Fruit fly (Drosophila melanogaster) whole organism, embryonic: ENCODE results near the gene CG31211.
A peak's percentile ranks its signal among the peaks of the same experiment; 100 is the strongest.

Source experiments
- Bteb2 ChIP-seq: fragments of 200-800 bp; sonication (Bioruptor generic); optimal IDR thresholded peaks from 2 replicates; lab custom pipeline; 2016; ENCODE audit warnings: missing biosample characterization, missing genetic modification characterization
- CG10565 ChIP-seq: fragments of 200-800 bp; sonication (Bioruptor generic); optimal IDR thresholded peaks from 3 replicates; lab custom pipeline; 2016; ENCODE audit warnings: missing biosample characterization, mild to moderate bottlenecking, missing genetic modification characterization
- CG12659 ChIP-seq: fragments of 200-800 bp; sonication (Bioruptor generic); optimal IDR thresholded peaks from 3 replicates; lab custom pipeline; 2017; ENCODE audit warnings: mild to moderate bottlenecking, missing biosample characterization, missing genetic modification reagents, missing genetic modification characterization
- CG14667 ChIP-seq: fragments of 200-800 bp; sonication (Bioruptor generic); IDR thresholded peaks from 2 replicates; pipeline ENCODE4 v1.3.6; 2022; ENCODE audit warnings: missing biosample characterization, missing genetic modification characterization
- CG14860 ChIP-seq: fragments of 200-800 bp; sonication (Bioruptor generic); IDR thresholded peaks from 3 replicates; pipeline ENCODE4 v1.3.6; 2022; ENCODE audit warnings: missing biosample characterization, missing genetic modification characterization; ENCODE audit not compliant: partially characterized antibody
- CG15269 ChIP-seq: fragments of 200-800 bp; sonication (Bioruptor generic); optimal IDR thresholded peaks from 2 replicates; lab custom pipeline; 2018; ENCODE audit warnings: missing biosample characterization, mild to moderate bottlenecking, missing genetic modification characterization, moderate library complexity
- CG15696 ChIP-seq: fragments of 200-800 bp; sonication (Bioruptor generic); optimal IDR thresholded peaks from 2 replicates; lab custom pipeline; 2019; ENCODE audit warnings: missing biosample characterization, mild to moderate bottlenecking, missing genetic modification characterization, moderate library complexity
- CG17612 ChIP-seq: fragments of 200-800 bp; sonication (Bioruptor generic); IDR thresholded peaks from 2 replicates; pipeline ENCODE4 v1.3.6; 2022; ENCODE audit warnings: missing biosample characterization, missing genetic modification characterization
- CG18619 ChIP-seq: fragments of 200-800 bp; sonication (Bioruptor generic); optimal IDR thresholded peaks from 3 replicates; lab custom pipeline; 2017; ENCODE audit warnings: missing biosample characterization, mild to moderate bottlenecking, missing genetic modification characterization
- CG34376 ChIP-seq: fragments of 200-800 bp; sonication (Bioruptor generic); optimal IDR thresholded peaks from 2 replicates; lab custom pipeline; 2018; ENCODE audit warnings: missing biosample characterization, mild to moderate bottlenecking, missing genetic modification characterization
- CG3838 ChIP-seq: fragments of 200-800 bp; sonication (Bioruptor generic); optimal IDR thresholded peaks from 3 replicates; lab custom pipeline; 2016; ENCODE audit warnings: missing biosample characterization, missing genetic modification characterization
- CG4404 ChIP-seq: fragments of 200-800 bp; sonication (Bioruptor generic); IDR thresholded peaks from 2 replicates; pipeline ENCODE4 v1.3.6; 2022; ENCODE audit warnings: missing biosample characterization, missing genetic modification characterization
- CG7357 ChIP-seq: fragments of 200-800 bp; sonication (Bioruptor generic); IDR thresholded peaks from 3 replicates; pipeline ENCODE4 v1.3.6; 2022; ENCODE audit warnings: missing biosample characterization, missing genetic modification characterization
- CG7839 ChIP-seq: fragments of 200-800 bp; sonication (Bioruptor generic); optimal IDR thresholded peaks from 3 replicates; lab custom pipeline; 2018; ENCODE audit warnings: missing biosample characterization, mild to moderate bottlenecking, missing genetic modification characterization, moderate library complexity
- CG9437 ChIP-seq: fragments of 200-800 bp; sonication (Bioruptor generic); optimal IDR thresholded peaks from 2 replicates; lab custom pipeline; 2018; ENCODE audit warnings: missing biosample characterization, mild to moderate bottlenecking, missing genetic modification characterization
- CkIIα-i1 ChIP-seq: fragments of 200-800 bp; sonication (Bioruptor generic); IDR thresholded peaks from 2 replicates; pipeline ENCODE4 v1.3.6; 2022; ENCODE audit warnings: missing biosample characterization, missing genetic modification characterization
- Dek ChIP-seq: fragments of 200-800 bp; sonication (Bioruptor generic); optimal IDR thresholded peaks from 3 replicates; lab custom pipeline; 2019; ENCODE audit warnings: missing biosample characterization, mild to moderate bottlenecking, missing genetic modification characterization, moderate library complexity
- Dip3 ChIP-seq: fragments of 200-800 bp; sonication (Bioruptor generic); optimal IDR thresholded peaks from 3 replicates; lab custom pipeline; 2016; ENCODE audit warnings: missing biosample characterization, missing genetic modification characterization
- Doc3 ChIP-seq: fragments of 200-800 bp; sonication (Bioruptor generic); IDR thresholded peaks from 3 replicates; pipeline ENCODE4 v1.3.6; 2022; ENCODE audit warnings: missing biosample characterization, missing genetic modification characterization; ENCODE audit not compliant: partially characterized antibody
- Dref ChIP-seq: fragments of 200-800 bp; sonication (Bioruptor generic); IDR thresholded peaks from 2 replicates; pipeline ENCODE4 v1.3.6; 2022; ENCODE audit warnings: missing biosample characterization, missing genetic modification characterization
- Ets97D ChIP-seq: fragments of 200-800 bp; sonication (Bioruptor generic); optimal IDR thresholded peaks from 3 replicates; lab custom pipeline; 2016; ENCODE audit warnings: missing biosample characterization, missing genetic modification characterization
- HHEX ChIP-seq: fragments of 200-800 bp; sonication (Bioruptor generic); optimal IDR thresholded peaks from 3 replicates; lab custom pipeline; 2017; ENCODE audit warnings: missing biosample characterization, mild to moderate bottlenecking, missing genetic modification characterization, missing genetic modification reagents
- NC2α ChIP-seq: fragments of 200-800 bp; sonication (Bioruptor generic); optimal IDR thresholded peaks from 2 replicates; lab custom pipeline; 2016; ENCODE audit warnings: missing biosample characterization, missing genetic modification characterization
- Oaz ChIP-seq: fragments of 200-800 bp; sonication (Bioruptor generic); IDR thresholded peaks from 2 replicates; pipeline ENCODE4 v1.3.6; 2022; ENCODE audit warnings: missing biosample characterization, missing genetic modification characterization
- Ravus ChIP-seq: fragments of 200-800 bp; sonication (Bioruptor generic); IDR thresholded peaks from 2 replicates; pipeline ENCODE4 v1.3.6; 2022; ENCODE audit warnings: missing biosample characterization, missing genetic modification characterization
- Side ChIP-seq: fragments of 200-800 bp; sonication (Bioruptor generic); optimal IDR thresholded peaks from 2 replicates; lab custom pipeline; 2016; ENCODE audit warnings: missing biosample characterization, missing genetic modification characterization
- Sin3A ChIP-seq: fragments of >200 bp; optimal IDR thresholded peaks from 2 replicates; lab custom pipeline; 2018
- Ssrp ChIP-seq: fragments of 200-800 bp; sonication (Bioruptor generic); optimal IDR thresholded peaks from 2 replicates; lab custom pipeline; 2018; ENCODE audit warnings: missing biosample characterization, mild to moderate bottlenecking, missing genetic modification characterization, moderate library complexity
- Trl ChIP-seq, 3 experiments: fragments of >200 bp in 2 of 3; fragments of 200-800 bp in 1 of 3; sonication (Bioruptor generic) in 1 of 3; optimal IDR thresholded peaks; 2 replicates in 1 of 3; 3 replicates in 2 of 3; lab custom pipeline; 2016 to 2017; ENCODE audit warnings: missing biosample characterization in 1 of 3, missing genetic modification characterization in 1 of 3
- Vsx1 ChIP-seq: fragments of 200-800 bp; sonication (Bioruptor generic); optimal IDR thresholded peaks from 2 replicates; lab custom pipeline; 2017; ENCODE audit warnings: missing biosample characterization, mild to moderate bottlenecking, missing genetic modification characterization, missing genetic modification reagents
- bbx ChIP-seq: fragments of 200-800 bp; sonication (Bioruptor generic); IDR thresholded peaks from 2 replicates; pipeline ENCODE4 v1.3.6; 2022; ENCODE audit warnings: missing biosample characterization, missing genetic modification characterization; ENCODE audit not compliant: partially characterized antibody
- cas ChIP-seq: fragments of 200-800 bp; sonication (Bioruptor generic); IDR thresholded peaks from 2 replicates; pipeline ENCODE4 v1.3.6; 2022; ENCODE audit warnings: missing biosample characterization, missing genetic modification characterization
- dimm ChIP-seq: fragments of 200-800 bp; sonication (Bioruptor generic); IDR thresholded peaks from 2 replicates; pipeline ENCODE4 v1.3.6; 2022; ENCODE audit warnings: missing biosample characterization, missing genetic modification characterization
- dpn ChIP-seq, 2 experiments: fragments of 200-800 bp; sonication (Bioruptor generic); optimal IDR thresholded peaks; 3 replicates each; lab custom pipeline; 2016; ENCODE audit warnings: missing biosample characterization in 2 of 2, missing genetic modification characterization in 2 of 2
- emc ChIP-seq: fragments of 200-800 bp; sonication (Bioruptor generic); optimal IDR thresholded peaks from 2 replicates; lab custom pipeline; 2016; ENCODE audit warnings: missing biosample characterization, missing genetic modification characterization
- en ChIP-seq: fragments of 200-800 bp; sonication (Bioruptor generic); optimal IDR thresholded peaks from 2 replicates; lab custom pipeline; 2016; ENCODE audit warnings: missing biosample characterization, missing genetic modification characterization
- ewg ChIP-seq: fragments of 200-800 bp; sonication (Bioruptor generic); optimal IDR thresholded peaks from 3 replicates; lab custom pipeline; 2017; ENCODE audit warnings: mild to moderate bottlenecking, missing biosample characterization, missing genetic modification reagents, missing genetic modification characterization
- ham ChIP-seq: fragments of 200-800 bp; sonication (Bioruptor generic); IDR thresholded peaks from 2 replicates; pipeline ENCODE4 v1.3.6; 2022; ENCODE audit warnings: missing biosample characterization, missing genetic modification characterization
- her ChIP-seq: fragments of 200-800 bp; sonication (Bioruptor generic); optimal IDR thresholded peaks from 2 replicates; lab custom pipeline; 2016; ENCODE audit warnings: missing biosample characterization, missing genetic modification characterization
- kah ChIP-seq: fragments of 200-800 bp; sonication (Bioruptor generic); optimal IDR thresholded peaks from 2 replicates; lab custom pipeline; 2018; ENCODE audit warnings: missing biosample characterization, mild to moderate bottlenecking, missing genetic modification characterization
- lola ChIP-seq, 3 experiments: fragments of >200 bp in 2 of 3; fragments of 200-800 bp in 1 of 3; sonication (Bioruptor generic) in 1 of 3; optimal IDR thresholded peaks; 2 replicates each; lab custom pipeline; 2017 to 2019; ENCODE audit warnings: missing biosample characterization in 3 of 3, missing genetic modification characterization in 3 of 3, mild to moderate bottlenecking in 1 of 3, moderate library complexity in 1 of 3
- pan ChIP-seq, 4 experiments: fragments of >200 bp in 3 of 4; fragments of 200-800 bp in 1 of 4; sonication (Bioruptor generic) in 1 of 4; optimal IDR thresholded peaks in 3 of 4; IDR thresholded peaks in 1 of 4; 2 replicates each; pipeline versions ENCODE4 v1.3.6 to Lab custom; 2017 to 2022; ENCODE audit warnings: missing biosample characterization in 2 of 4, missing genetic modification characterization in 2 of 4, mixed read lengths in 1 of 4
- psq ChIP-seq: fragments of 200-800 bp; sonication (Bioruptor generic); optimal IDR thresholded peaks from 2 replicates; lab custom pipeline; 2017; ENCODE audit warnings: missing biosample characterization, missing genetic modification characterization
- row ChIP-seq: fragments of 200-800 bp; sonication (Bioruptor generic); IDR thresholded peaks from 3 replicates; pipeline ENCODE4 v1.3.6; 2022; ENCODE audit warnings: missing biosample characterization, missing genetic modification characterization
- scrt ChIP-seq: fragments of 200-800 bp; sonication (Bioruptor generic); optimal IDR thresholded peaks from 2 replicates; lab custom pipeline; 2018; ENCODE audit warnings: missing biosample characterization, mild to moderate bottlenecking, missing genetic modification characterization, moderate library complexity
- sr ChIP-seq: fragments of 200-800 bp; sonication (Bioruptor generic); IDR thresholded peaks from 3 replicates; pipeline ENCODE4 v1.3.6; 2022; ENCODE audit warnings: missing biosample characterization, missing genetic modification characterization
- tll ChIP-seq, 2 experiments: fragments of 200-800 bp in 1 of 2; fragments of >200 bp in 1 of 2; sonication (Bioruptor generic) in 1 of 2; optimal IDR thresholded peaks; 2 replicates each; lab custom pipeline; 2017 to 2019; ENCODE audit warnings: missing biosample characterization in 2 of 2, missing genetic modification characterization in 2 of 2, mild to moderate bottlenecking in 1 of 2, moderate library complexity in 1 of 2
- vfl ChIP-seq: fragments of 200-800 bp; sonication (Bioruptor generic); optimal IDR thresholded peaks from 2 replicates; lab custom pipeline; 2016; ENCODE audit warnings: missing biosample characterization, missing genetic modification characterization
- zf30C ChIP-seq: fragments of 200-800 bp; sonication (Bioruptor generic); optimal IDR thresholded peaks from 3 replicates; lab custom pipeline; 2018; ENCODE audit warnings: missing biosample characterization, mild to moderate bottlenecking, missing genetic modification characterization

CG31211 gene

dm6 chr3R:11949387-11950029 is at the start of gene CG31211 (continued):
- TF ChIP-seq CG18619, result no peak
- no peak for TF ChIP-seq Trl (optimal IDR thresholded peaks at IDR 0.05; lab: Kevin White, UChicago)
- TF ChIP-seq Trl (GFP tag; optimal IDR thresholded peaks at IDR 0.05; lab: Kevin White, UChicago), result no peak
- no peak for TF ChIP-seq kah (GFP tag; lab: Kevin White, UChicago)
- TF ChIP-seq CG9437 (GFP tag; lab: Kevin White, UChicago), result no peak
- no peak for TF ChIP-seq Doc3 (GFP tag; lab: Robert Waterston, UW)
- TF ChIP-seq vfl, result no peak
- peak; percentile 63 for TF ChIP-seq CG12659
- TF ChIP-seq CG17612, result no peak
- TF ChIP-seq zf30C, result no peak
- no peak for TF ChIP-seq en
- TF ChIP-seq ham (GFP tag; lab: Robert Waterston, UW), result no peak
- TF ChIP-seq Dref (GFP tag; lab: Robert Waterston, UW), result no peak
- no peak for TF ChIP-seq CkIIα-i1 (GFP tag; lab: Robert Waterston, UW)
- no peak for TF ChIP-seq HHEX (GFP tag; lab: Kevin White, UChicago)
- no peak for TF ChIP-seq Bteb2 (GFP tag; lab: Kevin White, UChicago)
- TF ChIP-seq dpn (GFP tag; optimal IDR thresholded peaks at IDR 0.05; lab: Kevin White, UChicago), result peak in 1 of 2 experiments; percentile 7
- no peak for TF ChIP-seq CG3838 (GFP tag; lab: Kevin White, UChicago)
- no peak for TF ChIP-seq pan (optimal IDR thresholded peaks at IDR 0.05; lab: Kevin White, UChicago)
- TF ChIP-seq pan (GFP tag; optimal IDR thresholded peaks at IDR 0.05 in 1 of 2, IDR thresholded peaks at IDR 0.05 in 1 of 2), result no peak
- no peak for TF ChIP-seq psq
- no peak for TF ChIP-seq CG15269
- no peak for TF ChIP-seq CG34376 (GFP tag; lab: Kevin White, UChicago)
- TF ChIP-seq CG14667 (GFP tag; lab: Robert Waterston, UW), result no peak
- TF ChIP-seq tll (GFP tag; optimal IDR thresholded peaks at IDR 0.05; lab: Kevin White, UChicago), result peak in 1 of 2 experiments; percentile 70
- no peak for TF ChIP-seq CG4404 (GFP tag; lab: Robert Waterston, UW)
- TF ChIP-seq her (GFP tag; lab: Kevin White, UChicago), result no peak
- no peak for TF ChIP-seq NC2α (GFP tag; lab: Kevin White, UChicago)
- TF ChIP-seq Dip3, result no peak
- TF ChIP-seq row (GFP tag; lab: Robert Waterston, UW), result no peak
- TF ChIP-seq sr (GFP tag; lab: Robert Waterston, UW), result no peak
- TF ChIP-seq Dek, result peak; percentile 32
- TF ChIP-seq Ravus (GFP tag; lab: Robert Waterston, UW), result no peak
- peak; percentile 41 for TF ChIP-seq Ets97D
- TF ChIP-seq scrt (GFP tag; lab: Kevin White, UChicago), result no peak
- no peak for TF ChIP-seq lola (GFP tag; optimal IDR thresholded peaks at IDR 0.05; lab: Kevin White, UChicago)
- TF ChIP-seq bbx, result no peak
- no peak for TF ChIP-seq Oaz
- no peak for TF ChIP-seq ewg (GFP tag; lab: Kevin White, UChicago)
- no peak for TF ChIP-seq CG7357
- TF ChIP-seq Ssrp (tag; lab: Kevin White, UChicago), result no peak
- TF ChIP-seq Sin3A (lab: Kevin White, UChicago), result no peak
- TF ChIP-seq CG10565 (GFP tag; lab: Kevin White, UChicago), result no peak
- TF ChIP-seq Vsx1 (GFP tag; lab: Kevin White, UChicago), result no peak
- no peak for TF ChIP-seq Side (GFP tag; lab: Kevin White, UChicago)
- no peak for TF ChIP-seq CG14860 (GFP tag; lab: Robert Waterston, UW)
- TF ChIP-seq CG15696 (tag; lab: Kevin White, UChicago), result no peak
- TF ChIP-seq emc, result no peak
- TF ChIP-seq CG7839 (tag; lab: Kevin White, UChicago), result no peak
- TF ChIP-seq dimm (GFP tag; lab: Robert Waterston, UW), result no peak
- no peak for TF ChIP-seq cas (GFP tag; lab: Robert Waterston, UW)
